Worm (Caenorhabditis elegans) whole organism, L3 larva: ENCODE measurements around the gene Y64G10A.2.

ENCODE experiments used
- R02D3.7 ChIP-seq: fragments of 150-350 bp; optimal IDR thresholded peaks from 2 replicates; lab custom pipeline; 2014; ENCODE audit warnings: missing biosample characterization, missing genetic modification characterization
- egl-5 ChIP-seq: fragments of 150-350 bp; optimal IDR thresholded peaks from 2 replicates; lab custom pipeline; 2017; ENCODE audit warnings: missing biosample characterization, missing genetic modification reagents, missing genetic modification characterization, inconsistent platforms
- elt-1 ChIP-seq: fragments of 150-350 bp; optimal IDR thresholded peaks from 2 replicates; lab custom pipeline; 2014; ENCODE audit warnings: missing biosample characterization, missing genetic modification characterization
- eor-1 ChIP-seq, 2 experiments: fragments of 150-350 bp; optimal IDR thresholded peaks; 2 replicates each; lab custom pipeline; 2014 to 2018; ENCODE audit warnings: missing biosample characterization in 2 of 2, missing genetic modification characterization in 2 of 2
- fkh-10 ChIP-seq: sonication (generic microtip); optimal IDR thresholded peaks from 2 replicates; lab custom pipeline; 2017; ENCODE audit warnings: missing biosample characterization, missing genetic modification reagents, missing genetic modification characterization
- jun-1 ChIP-seq: fragments of 150-350 bp; optimal IDR thresholded peaks from 2 replicates; lab custom pipeline; 2014; ENCODE audit warnings: missing biosample characterization, missing genetic modification reagents, missing genetic modification characterization
- nfya-1 ChIP-seq: sonication (generic microtip); optimal IDR thresholded peaks from 2 replicates; lab custom pipeline; 2017; ENCODE audit warnings: missing genetic modification characterization, mild to moderate bottlenecking, missing compliant biosample characterization, antibody characterized with exemption, moderate library complexity; ENCODE audit not compliant: insufficient read depth
- nhr-237 ChIP-seq: fragments of 150-350 bp; optimal IDR thresholded peaks from 2 replicates; lab custom pipeline; 2014; ENCODE audit warnings: missing biosample characterization, missing genetic modification characterization
- nhr-76 ChIP-seq: fragments of 150-350 bp; sonication (generic microtip); optimal IDR thresholded peaks from 5 replicates; lab custom pipeline; 2014; ENCODE audit warnings: missing biosample characterization, missing genetic modification characterization
- pha-4 ChIP-seq: fragments of 150-350 bp; optimal IDR thresholded peaks from 2 replicates; lab custom pipeline; 2014; ENCODE audit warnings: missing biosample characterization, missing genetic modification reagents, missing genetic modification characterization
- sea-2 ChIP-seq: fragments of 150-350 bp; sonication (generic microtip); optimal IDR thresholded peaks from 4 replicates; lab custom pipeline; 2014; ENCODE audit warnings: missing biosample characterization, missing genetic modification reagents, missing genetic modification characterization
- snpc-4 ChIP-seq: fragments of 150-350 bp; optimal IDR thresholded peaks from 2 replicates; lab custom pipeline; 2014; ENCODE audit warnings: missing biosample characterization, missing genetic modification characterization
- ztf-4 ChIP-seq: fragments of 150-350 bp; optimal IDR thresholded peaks from 2 replicates; lab custom pipeline; 2014; ENCODE audit warnings: missing biosample characterization, missing genetic modification characterization

- TF ChIP-seq sea-2 (GFP tag; lab: Kevin White, UChicago) (no peak), egl-5 (tag; lab: Kevin White, UChicago) (no peak), fkh-10 (no peak), pha-4 (tag; lab: Kevin White, UChicago) (no peak), nfya-1 (tag; lab: Kevin White, UChicago) (no peak), elt-1 (no peak), snpc-4 (tag; lab: Kevin White, UChicago) (no peak), jun-1 (tag; lab: Kevin White, UChicago) (no peak), ztf-4 (no peak), R02D3.7 (tag; lab: Kevin White, UChicago) (no peak), eor-1 (tag; optimal IDR thresholded peaks at IDR 0.05; lab: Kevin White, UChicago) (no peak), nhr-237 (tag; lab: Kevin White, UChicago) (no peak), nhr-76 (tag; lab: Kevin White, UChicago) (no peak)
Measured at ce11 chrIV:14291601-14292000, 47.3 kb upstream of the Y64G10A.2 start, which contains the start of gene Y64G10A.7.
